Fruit fly (Drosophila melanogaster) whole organism, embryonic: ENCODE data around the gene CG34305.
A peak's percentile ranks its signal among the peaks of the same experiment; 100 is the strongest.

Source experiments
- Bgb ChIP-seq: fragments of 200-800 bp; sonication (Bioruptor generic); IDR thresholded peaks from 2 replicates; pipeline ENCODE4 v1.3.6; 2022; ENCODE audit warnings: missing biosample characterization, missing genetic modification characterization; ENCODE audit not compliant: partially characterized antibody
- CG10209 ChIP-seq: fragments of 200-800 bp; sonication (Bioruptor generic); optimal IDR thresholded peaks from 3 replicates; lab custom pipeline; 2017; ENCODE audit warnings: missing biosample characterization, mild to moderate bottlenecking, missing genetic modification characterization, missing genetic modification reagents
- CG10959 ChIP-seq: fragments of 200-800 bp; sonication (Bioruptor generic); IDR thresholded peaks from 2 replicates; pipeline ENCODE4 v1.3.6; 2022; ENCODE audit warnings: missing biosample characterization, missing genetic modification characterization
- CG14050 ChIP-seq: fragments of 200-800 bp; sonication (Bioruptor generic); IDR thresholded peaks from 3 replicates; pipeline ENCODE4 v1.3.6; 2022; ENCODE audit warnings: missing biosample characterization, missing genetic modification characterization
- CG14860 ChIP-seq: fragments of 200-800 bp; sonication (Bioruptor generic); IDR thresholded peaks from 3 replicates; pipeline ENCODE4 v1.3.6; 2022; ENCODE audit warnings: missing biosample characterization, missing genetic modification characterization; ENCODE audit not compliant: partially characterized antibody
- CG1602 ChIP-seq: fragments of 200-800 bp; sonication (Bioruptor generic); optimal IDR thresholded peaks from 3 replicates; lab custom pipeline; 2016; ENCODE audit warnings: missing biosample characterization, missing genetic modification characterization
- CG1792 ChIP-seq: fragments of 200-800 bp; sonication (Bioruptor generic); optimal IDR thresholded peaks from 2 replicates; lab custom pipeline; 2016; ENCODE audit warnings: missing biosample characterization, missing genetic modification characterization
- CG18011 ChIP-seq: fragments of 200-800 bp; sonication (Bioruptor generic); optimal IDR thresholded peaks from 2 replicates; lab custom pipeline; 2017; ENCODE audit warnings: missing biosample characterization, missing genetic modification characterization, mild to moderate bottlenecking, moderate library complexity, missing genotype
- CG3838 ChIP-seq: fragments of 200-800 bp; sonication (Bioruptor generic); optimal IDR thresholded peaks from 3 replicates; lab custom pipeline; 2016; ENCODE audit warnings: missing biosample characterization, missing genetic modification characterization
- CG5245 ChIP-seq: fragments of 200-800 bp; sonication (Bioruptor generic); optimal IDR thresholded peaks from 3 replicates; lab custom pipeline; 2016; ENCODE audit warnings: missing biosample characterization, missing genetic modification characterization
- CG5953 ChIP-seq: fragments of 200-800 bp; sonication (Bioruptor generic); IDR thresholded peaks from 2 replicates; pipeline ENCODE4 v1.3.6; 2022; ENCODE audit warnings: missing biosample characterization, missing genetic modification characterization
- CG6654 ChIP-seq: fragments of 200-800 bp; sonication (Bioruptor generic); optimal IDR thresholded peaks from 2 replicates; lab custom pipeline; 2017; ENCODE audit warnings: missing biosample characterization, mild to moderate bottlenecking, missing genetic modification characterization
- CG7271 ChIP-seq: fragments of 200-800 bp; sonication (Bioruptor generic); optimal IDR thresholded peaks from 2 replicates; lab custom pipeline; 2018; ENCODE audit warnings: missing biosample characterization, mild to moderate bottlenecking, missing genetic modification characterization, moderate library complexity
- CG9437 ChIP-seq: fragments of 200-800 bp; sonication (Bioruptor generic); optimal IDR thresholded peaks from 2 replicates; lab custom pipeline; 2018; ENCODE audit warnings: missing biosample characterization, mild to moderate bottlenecking, missing genetic modification characterization
- CG9797 ChIP-seq: fragments of 200-800 bp; sonication (Bioruptor generic); optimal IDR thresholded peaks from 3 replicates; lab custom pipeline; 2018; ENCODE audit warnings: missing biosample characterization, mild to moderate bottlenecking, missing genetic modification characterization
- CHES-1-like ChIP-seq: fragments of 200-800 bp; sonication (Bioruptor generic); optimal IDR thresholded peaks from 2 replicates; lab custom pipeline; 2016; ENCODE audit warnings: missing biosample characterization, missing genetic modification characterization
- CrebB ChIP-seq: fragments of 200-800 bp; sonication (Bioruptor generic); optimal IDR thresholded peaks from 3 replicates; lab custom pipeline; 2018; ENCODE audit warnings: missing biosample characterization, mild to moderate bottlenecking, missing genetic modification characterization
- Dp ChIP-seq: fragments of 200-800 bp; sonication (Bioruptor generic); optimal IDR thresholded peaks from 2 replicates; lab custom pipeline; 2018; ENCODE audit warnings: missing biosample characterization, mild to moderate bottlenecking, missing genetic modification characterization, moderate library complexity
- Dref ChIP-seq: fragments of 200-800 bp; sonication (Bioruptor generic); IDR thresholded peaks from 2 replicates; pipeline ENCODE4 v1.3.6; 2022; ENCODE audit warnings: missing biosample characterization, missing genetic modification characterization
- GATAe ChIP-seq: fragments of 200-800 bp; sonication (Bioruptor generic); conservative IDR thresholded peaks from 2 replicates; pipeline ENCODE4 v1.3.6; 2022; ENCODE audit warnings: missing biosample characterization, missing genetic modification characterization
- Kr ChIP-seq: fragments of 200-800 bp; sonication (Bioruptor generic); optimal IDR thresholded peaks from 2 replicates; lab custom pipeline; 2017; ENCODE audit warnings: missing biosample characterization, mild to moderate bottlenecking, missing genetic modification characterization
- MBD-R2 ChIP-seq: fragments of 200-800 bp; sonication (Bioruptor generic); IDR thresholded peaks from 2 replicates; pipeline ENCODE4 v1.3.6; 2022; ENCODE audit warnings: missing biosample characterization, missing genetic modification characterization
- MESR4 ChIP-seq: fragments of 200-800 bp; sonication (Bioruptor generic); optimal IDR thresholded peaks from 2 replicates; lab custom pipeline; 2018; ENCODE audit warnings: missing biosample characterization, mild to moderate bottlenecking, missing genetic modification characterization, moderate library complexity
- MTF-1 ChIP-seq: fragments of 200-800 bp; sonication (Bioruptor generic); optimal IDR thresholded peaks from 2 replicates; lab custom pipeline; 2018; ENCODE audit warnings: missing biosample characterization, mild to moderate bottlenecking, missing genetic modification characterization, borderline replicate concordance
- Med ChIP-seq: fragments of 200-800 bp; sonication (Bioruptor generic); peaks from one replicate; lab custom pipeline; 2016; ENCODE audit warnings: missing biosample characterization, missing genetic modification characterization, mild to moderate bottlenecking, inconsistent platforms, moderate library complexity
- Opbp ChIP-seq: fragments of 200-800 bp; sonication (Bioruptor generic); IDR thresholded peaks from 3 replicates; pipeline ENCODE4 v1.3.6; 2022; ENCODE audit warnings: missing biosample characterization, missing genetic modification characterization; ENCODE audit not compliant: partially characterized antibody
- grau ChIP-seq: fragments of 200-800 bp; optimal IDR thresholded peaks from 3 replicates; lab custom pipeline; 2019; ENCODE audit warnings: missing biosample characterization, mild to moderate bottlenecking, missing genetic modification characterization, moderate library complexity
- gsb-n ChIP-seq: fragments of 200-800 bp; sonication (Bioruptor generic); optimal IDR thresholded peaks from 3 replicates; lab custom pipeline; 2018; ENCODE audit warnings: missing biosample characterization, mild to moderate bottlenecking, missing genetic modification characterization
- klu ChIP-seq: fragments of 200-800 bp; sonication (Bioruptor generic); IDR thresholded peaks from 2 replicates; pipeline ENCODE4 v1.3.6; 2022; ENCODE audit warnings: missing biosample characterization, missing genetic modification characterization
- lilli ChIP-seq: fragments of 200-800 bp; sonication (Bioruptor generic); optimal IDR thresholded peaks from 3 replicates; lab custom pipeline; 2016; ENCODE audit warnings: missing biosample characterization, missing genetic modification characterization
- mld ChIP-seq: fragments of 200-800 bp; sonication (Bioruptor generic); IDR thresholded peaks from 3 replicates; pipeline ENCODE4 v1.3.6; 2022; ENCODE audit warnings: missing biosample characterization, missing genetic modification characterization; ENCODE audit not compliant: partially characterized antibody
- onecut ChIP-seq: fragments of 200-800 bp; sonication (Bioruptor generic); IDR thresholded peaks from 2 replicates; pipeline ENCODE4 v1.3.6; 2022; ENCODE audit warnings: missing biosample characterization, missing genetic modification characterization
- p53 ChIP-seq: fragments of 200-800 bp; sonication (Bioruptor generic); optimal IDR thresholded peaks from 2 replicates; lab custom pipeline; 2016; ENCODE audit warnings: missing biosample characterization, missing genetic modification characterization
- pfk ChIP-seq: fragments of 200-800 bp; sonication (Bioruptor generic); optimal IDR thresholded peaks from 2 replicates; lab custom pipeline; 2018; ENCODE audit warnings: missing biosample characterization, mild to moderate bottlenecking, missing genetic modification characterization, moderate library complexity

CG34305 gene

dm6 chr3R:4197055-4197454 lies 45.9 kb downstream of the CG34305 start, which contains the start of gene beta-Man (continued):
- TF ChIP-seq Dref (GFP tag; lab: Robert Waterston, UW) (peak; percentile 57), CG10959 (GFP tag; lab: Robert Waterston, UW) (no peak), Kr (GFP tag; lab: Kevin White, UChicago) (no peak), onecut (no peak), Opbp (GFP tag; lab: Robert Waterston, UW) (peak; percentile 73; the same call in 2 of the 3 replicates), CG9797 (GFP tag; lab: Kevin White, UChicago) (peak; percentile 9), CrebB (peak; percentile 12), pfk (GFP tag; lab: Kevin White, UChicago) (no peak), Bgb (GFP tag; lab: Robert Waterston, UW) (peak; percentile 61; the same call in 1 of the 2 replicates), CG18011 (GFP tag; lab: Kevin White, UChicago) (peak; percentile 94), Med (GFP tag; lab: Kevin White, UChicago) (peak; percentile 29), gsb-n (tag; lab: Kevin White, UChicago) (no peak), CG14860 (no peak), CG6654 (GFP tag; lab: Kevin White, UChicago) (no peak), grau (tag; lab: Kevin White, UChicago) (no peak), CG9437 (GFP tag; lab: Kevin White, UChicago) (peak; percentile 98), CHES-1-like (no peak), CG5953 (no peak), GATAe (no peak), CG1792 (no peak), Dp (peak; percentile 27), CG1602 (GFP tag; lab: Kevin White, UChicago) (no peak), CG14050 (no peak), CG5245 (no peak), lilli (GFP tag; lab: Kevin White, UChicago) (no peak), klu (GFP tag; lab: Robert Waterston, UW) (no peak), CG7271 (tag; lab: Kevin White, UChicago) (no peak), MESR4 (peak; percentile 44), mld (GFP tag; lab: Robert Waterston, UW) (peak; percentile 52; the same call in 1 of the 3 replicates), CG3838 (GFP tag; lab: Kevin White, UChicago) (no peak), MBD-R2 (GFP tag; lab: Robert Waterston, UW) (peak; percentile 57; the same call in 1 of the 2 replicates), p53 (GFP tag; lab: Kevin White, UChicago) (no peak), CG10209 (GFP tag; lab: Kevin White, UChicago) (no peak), MTF-1 (GFP tag; lab: Kevin White, UChicago) (no peak)
